Fruit fly (Drosophila melanogaster): ENCODE results near the gene CG43402.

- no peak for TF ChIP-seq pan (optimal IDR thresholded peaks at IDR 0.05)
- TF ChIP-seq CG8478 (optimal IDR thresholded peaks at IDR 0.05), result no peak
These were observed 48.8 kb upstream of the CG43402 start for dm6 chr2L:1393611-1394010.

Data from whole organism.